Fruit fly (Drosophila melanogaster) whole organism, embryonic: ENCODE results near the gene CG31245.

Source experiments
- Bgb ChIP-seq: fragments of 200-800 bp; sonication (Bioruptor generic); IDR thresholded peaks from 2 replicates; pipeline ENCODE4 v1.3.6; 2022; ENCODE audit warnings: missing biosample characterization, missing genetic modification characterization; ENCODE audit not compliant: partially characterized antibody
- CG10979 ChIP-seq: fragments of 200-800 bp; sonication (Bioruptor generic); optimal IDR thresholded peaks from 2 replicates; lab custom pipeline; 2018; ENCODE audit warnings: missing biosample characterization, mild to moderate bottlenecking, missing genetic modification characterization, moderate library complexity
- CG11093 ChIP-seq: fragments of 200-800 bp; sonication (Bioruptor generic); IDR thresholded peaks from 3 replicates; pipeline ENCODE4 v1.3.6; 2022; ENCODE audit warnings: missing biosample characterization, missing genetic modification characterization
- CG15479 ChIP-seq: fragments of 200-800 bp; sonication (Bioruptor generic); optimal IDR thresholded peaks from 3 replicates; lab custom pipeline; 2019; ENCODE audit warnings: missing biosample characterization, mild to moderate bottlenecking, missing genetic modification characterization, moderate library complexity
- CG17802 ChIP-seq: fragments of 200-800 bp; sonication (Bioruptor generic); optimal IDR thresholded peaks from 2 replicates; lab custom pipeline; 2018; ENCODE audit warnings: missing biosample characterization, mild to moderate bottlenecking, missing genetic modification characterization, moderate library complexity
- CG2129 ChIP-seq: fragments of 200-800 bp; sonication (Bioruptor generic); IDR thresholded peaks from 2 replicates; pipeline ENCODE4 v1.3.6; 2022; ENCODE audit warnings: missing biosample characterization, missing genetic modification characterization; ENCODE audit not compliant: partially characterized antibody
- CG3163 ChIP-seq: fragments of 200-800 bp; sonication (Bioruptor generic); optimal IDR thresholded peaks from 3 replicates; lab custom pipeline; 2016; ENCODE audit warnings: missing biosample characterization, missing genetic modification characterization
- CG32767 ChIP-seq: fragments of 200-800 bp; sonication (Bioruptor generic); IDR thresholded peaks from 2 replicates; pipeline ENCODE4 v1.3.6; 2022; ENCODE audit warnings: missing biosample characterization, missing genetic modification characterization
- CG33213 ChIP-seq: fragments of 200-800 bp; sonication (Bioruptor generic); optimal IDR thresholded peaks from 3 replicates; lab custom pipeline; 2016; ENCODE audit warnings: missing biosample characterization, missing genetic modification characterization
- CG3838 ChIP-seq: fragments of 200-800 bp; sonication (Bioruptor generic); optimal IDR thresholded peaks from 3 replicates; lab custom pipeline; 2016; ENCODE audit warnings: missing biosample characterization, missing genetic modification characterization
- CG4424 ChIP-seq: fragments of 200-800 bp; sonication (Bioruptor generic); optimal IDR thresholded peaks from 3 replicates; lab custom pipeline; 2016; ENCODE audit warnings: missing biosample characterization, missing genetic modification characterization
- CG9727 ChIP-seq: fragments of 200-800 bp; sonication (Bioruptor generic); optimal IDR thresholded peaks from 3 replicates; lab custom pipeline; 2017; ENCODE audit warnings: missing biosample characterization, mild to moderate bottlenecking, missing genetic modification characterization
- CTCF ChIP-seq: fragments of 200-800 bp; sonication (Bioruptor generic); optimal IDR thresholded peaks from 2 replicates; lab custom pipeline; 2017; ENCODE audit warnings: missing biosample characterization, mild to moderate bottlenecking, missing genetic modification characterization, moderate library complexity
- D ChIP-seq, 2 experiments: fragments of 200-800 bp in 1 of 2; fragments of >200 bp in 1 of 2; sonication (Bioruptor generic) in 1 of 2; optimal IDR thresholded peaks; 2 replicates in 1 of 2; 3 replicates in 1 of 2; lab custom pipeline; 2017; ENCODE audit warnings: mild to moderate bottlenecking in 1 of 2, missing biosample characterization in 1 of 2, missing genetic modification characterization in 1 of 2, missing genetic modification reagents in 1 of 2
- Dek ChIP-seq: fragments of 200-800 bp; sonication (Bioruptor generic); optimal IDR thresholded peaks from 3 replicates; lab custom pipeline; 2019; ENCODE audit warnings: missing biosample characterization, mild to moderate bottlenecking, missing genetic modification characterization, moderate library complexity
- MESR4 ChIP-seq: fragments of 200-800 bp; sonication (Bioruptor generic); optimal IDR thresholded peaks from 2 replicates; lab custom pipeline; 2018; ENCODE audit warnings: missing biosample characterization, mild to moderate bottlenecking, missing genetic modification characterization, moderate library complexity
- Oli ChIP-seq: fragments of 200-800 bp; sonication (Bioruptor generic); optimal IDR thresholded peaks from 2 replicates; lab custom pipeline; 2018; ENCODE audit warnings: missing biosample characterization, mild to moderate bottlenecking, missing genetic modification characterization, moderate library complexity
- Opbp ChIP-seq: fragments of 200-800 bp; sonication (Bioruptor generic); IDR thresholded peaks from 3 replicates; pipeline ENCODE4 v1.3.6; 2022; ENCODE audit warnings: missing biosample characterization, missing genetic modification characterization; ENCODE audit not compliant: partially characterized antibody
- Ravus ChIP-seq: fragments of 200-800 bp; sonication (Bioruptor generic); IDR thresholded peaks from 2 replicates; pipeline ENCODE4 v1.3.6; 2022; ENCODE audit warnings: missing biosample characterization, missing genetic modification characterization
- Sox102F ChIP-seq: fragments of 200-800 bp; sonication (Bioruptor generic); optimal IDR thresholded peaks from 2 replicates; lab custom pipeline; 2018; ENCODE audit warnings: missing biosample characterization, mild to moderate bottlenecking, missing genetic modification characterization, moderate library complexity
- Sry-δ ChIP-seq: fragments of 200-800 bp; sonication (Bioruptor generic); optimal IDR thresholded peaks from 2 replicates; lab custom pipeline; 2016; ENCODE audit warnings: missing biosample characterization, missing genetic modification characterization
- ac ChIP-seq: fragments of 200-800 bp; sonication (Bioruptor generic); optimal IDR thresholded peaks from 3 replicates; lab custom pipeline; 2017; ENCODE audit warnings: missing biosample characterization, mild to moderate bottlenecking, missing genetic modification characterization
- cad ChIP-seq: fragments of >200 bp; optimal IDR thresholded peaks from 2 replicates; lab custom pipeline; 2017; ENCODE audit warnings: missing biosample characterization, missing genetic modification characterization
- caup ChIP-seq: fragments of 200-800 bp; sonication (Bioruptor generic); optimal IDR thresholded peaks from 3 replicates; lab custom pipeline; 2017; ENCODE audit warnings: missing biosample characterization, mild to moderate bottlenecking, missing genetic modification characterization, moderate library complexity; ENCODE audit not compliant: severe bottlenecking
- cg ChIP-seq: fragments of 200-800 bp; sonication (Bioruptor generic); optimal IDR thresholded peaks from 3 replicates; lab custom pipeline; 2019; ENCODE audit warnings: missing biosample characterization, mild to moderate bottlenecking, missing genetic modification characterization, moderate library complexity
- chm ChIP-seq: fragments of 200-800 bp; sonication (Bioruptor generic); IDR thresholded peaks from 2 replicates; pipeline ENCODE4 v1.3.6; 2022; ENCODE audit warnings: missing biosample characterization, missing genetic modification characterization
- chn ChIP-seq: fragments of 200-800 bp; sonication (Bioruptor generic); optimal IDR thresholded peaks from 2 replicates; lab custom pipeline; 2016; ENCODE audit warnings: missing biosample characterization, missing genetic modification characterization
- dmrt11E ChIP-seq: fragments of 200-800 bp; sonication (Bioruptor generic); optimal IDR thresholded peaks from 3 replicates; lab custom pipeline; 2018; ENCODE audit warnings: missing biosample characterization, mild to moderate bottlenecking, missing genetic modification characterization, moderate library complexity
- emc ChIP-seq: fragments of 200-800 bp; sonication (Bioruptor generic); optimal IDR thresholded peaks from 2 replicates; lab custom pipeline; 2016; ENCODE audit warnings: missing biosample characterization, missing genetic modification characterization
- ewg ChIP-seq: fragments of 200-800 bp; sonication (Bioruptor generic); optimal IDR thresholded peaks from 3 replicates; lab custom pipeline; 2017; ENCODE audit warnings: mild to moderate bottlenecking, missing biosample characterization, missing genetic modification reagents, missing genetic modification characterization
- fd102C ChIP-seq: fragments of 200-800 bp; sonication (Bioruptor generic); optimal IDR thresholded peaks from 2 replicates; lab custom pipeline; 2018; ENCODE audit warnings: missing biosample characterization, mild to moderate bottlenecking, missing genetic modification characterization, moderate library complexity
- gt ChIP-seq: fragments of 200-800 bp; sonication (Bioruptor generic); IDR thresholded peaks from 2 replicates; pipeline ENCODE4 v1.3.6; 2022; ENCODE audit warnings: missing biosample characterization, missing genetic modification characterization
- lbe ChIP-seq: fragments of 200-800 bp; sonication (Bioruptor generic); optimal IDR thresholded peaks from 2 replicates; lab custom pipeline; 2016; ENCODE audit warnings: missing biosample characterization, mild to moderate bottlenecking, missing genetic modification characterization
- lilli ChIP-seq: fragments of 200-800 bp; sonication (Bioruptor generic); optimal IDR thresholded peaks from 3 replicates; lab custom pipeline; 2016; ENCODE audit warnings: missing biosample characterization, missing genetic modification characterization
- onecut ChIP-seq: fragments of 200-800 bp; sonication (Bioruptor generic); IDR thresholded peaks from 2 replicates; pipeline ENCODE4 v1.3.6; 2022; ENCODE audit warnings: missing biosample characterization, missing genetic modification characterization
- otp ChIP-seq: fragments of 200-800 bp; sonication (Bioruptor generic); IDR thresholded peaks from 3 replicates; pipeline ENCODE4, ENCODE4 v1.3.6; 2022; ENCODE audit warnings: missing biosample characterization, missing genetic modification characterization
- prd ChIP-seq, 3 experiments: fragments of >200 bp in 2 of 3; fragments of 200-800 bp in 1 of 3; sonication (Bioruptor generic) in 1 of 3; optimal IDR thresholded peaks in 2 of 3; IDR thresholded peaks in 1 of 3; 2 replicates in 2 of 3; 3 replicates in 1 of 3; pipeline versions ENCODE4 v1.3.6 to Lab custom; 2017 to 2022; ENCODE audit warnings: missing biosample characterization in 1 of 3, missing genetic modification characterization in 1 of 3
- rib ChIP-seq: fragments of 200-800 bp; sonication (Bioruptor generic); IDR thresholded peaks from 2 replicates; pipeline ENCODE4 v1.3.6; 2022; ENCODE audit warnings: missing biosample characterization, missing genetic modification characterization
- sd ChIP-seq: fragments of 200-800 bp; sonication (Bioruptor generic); optimal IDR thresholded peaks from 3 replicates; lab custom pipeline; 2018; ENCODE audit warnings: missing biosample characterization, mild to moderate bottlenecking, missing genetic modification characterization, moderate library complexity
- sens ChIP-seq: fragments of 200-800 bp; sonication (Bioruptor generic); peaks from one replicate; lab custom pipeline; 2016; ENCODE audit warnings: missing biosample characterization, missing genetic modification characterization
- seq ChIP-seq: fragments of 200-800 bp; sonication (Bioruptor generic); IDR thresholded peaks from 2 replicates; pipeline ENCODE4 v1.3.6; 2022; ENCODE audit warnings: missing biosample characterization, missing genetic modification characterization
- tll ChIP-seq, 2 experiments: fragments of 200-800 bp in 1 of 2; fragments of >200 bp in 1 of 2; sonication (Bioruptor generic) in 1 of 2; optimal IDR thresholded peaks; 2 replicates each; lab custom pipeline; 2017 to 2019; ENCODE audit warnings: missing biosample characterization in 2 of 2, missing genetic modification characterization in 2 of 2, mild to moderate bottlenecking in 1 of 2, moderate library complexity in 1 of 2
- tna ChIP-seq: fragments of 200-800 bp; sonication (Bioruptor generic); IDR thresholded peaks from 2 replicates; pipeline ENCODE4 v1.3.6; 2022; ENCODE audit warnings: missing biosample characterization, missing genetic modification characterization; ENCODE audit not compliant: partially characterized antibody
- trem ChIP-seq: fragments of 200-800 bp; optimal IDR thresholded peaks from 3 replicates; lab custom pipeline; 2019; ENCODE audit warnings: missing biosample characterization, mild to moderate bottlenecking, missing genetic modification characterization, moderate library complexity
- twi ChIP-seq: fragments of 200-800 bp; optimal IDR thresholded peaks from 2 replicates; lab custom pipeline; 2019; ENCODE audit warnings: missing biosample characterization, mild to moderate bottlenecking, missing genetic modification characterization, moderate library complexity
- vnd ChIP-seq: fragments of 200-800 bp; sonication (Bioruptor generic); IDR thresholded peaks from 3 replicates; pipeline ENCODE4 v1.3.6; 2022; ENCODE audit warnings: missing biosample characterization, missing genetic modification characterization; ENCODE audit not compliant: partially characterized antibody
- z ChIP-seq: fragments of 200-800 bp; sonication (Bioruptor generic); IDR thresholded peaks from 3 replicates; pipeline ENCODE4 v1.3.6; 2022; ENCODE audit warnings: missing biosample characterization, missing genetic modification characterization
- zen ChIP-seq: fragments of 200-800 bp; sonication (Bioruptor generic); optimal IDR thresholded peaks from 3 replicates; lab custom pipeline; 2018; ENCODE audit warnings: missing biosample characterization, mild to moderate bottlenecking, missing genetic modification characterization, moderate library complexity

Gene CG31245

DNA sequence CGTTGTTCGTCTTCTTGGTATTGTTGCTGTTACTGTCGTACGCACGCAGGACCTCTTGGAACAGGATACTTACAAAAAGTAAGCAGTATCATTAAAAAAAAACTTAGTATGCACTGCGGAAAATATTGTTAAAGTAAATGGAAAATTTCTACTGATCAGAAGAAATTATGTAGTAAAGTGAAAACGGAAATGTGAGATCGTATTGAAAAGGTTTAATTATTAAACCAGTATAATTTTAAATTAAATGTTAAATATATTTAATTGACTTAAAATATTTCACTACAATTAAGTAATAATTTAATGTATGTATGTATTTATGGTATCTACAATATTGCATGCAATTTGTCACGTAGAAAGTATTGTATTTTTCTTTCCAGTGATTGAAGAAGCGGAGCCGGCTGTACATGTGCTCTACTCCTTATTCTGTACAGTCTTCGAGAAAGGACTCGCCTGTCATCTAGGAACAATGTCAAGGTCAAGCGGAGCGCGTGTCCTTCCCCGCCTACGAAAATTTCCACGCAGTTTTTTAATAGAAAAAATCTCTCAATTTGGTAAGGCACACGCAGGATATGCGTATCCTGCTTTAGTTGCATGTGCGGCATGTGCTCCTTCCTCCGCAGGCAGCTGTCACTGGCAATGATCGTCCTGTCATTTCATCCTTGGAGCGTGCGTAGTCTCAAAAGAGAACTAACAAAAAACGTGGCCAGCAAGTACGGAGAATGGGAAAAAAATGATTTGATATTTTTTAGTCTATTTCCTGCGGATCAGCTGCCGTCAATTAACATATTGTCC lies 33.3 kb downstream of the CG31245 start (continued):
- TF ChIP-seq chn (GFP tag; lab: Kevin White, UChicago) (no peak), Oli (no peak), Ravus (GFP tag; lab: Robert Waterston, UW) (no peak), Sox102F (GFP tag; lab: Kevin White, UChicago) (no peak), CG9727 (peak; percentile 48), seq (GFP tag; lab: Robert Waterston, UW) (no peak), CG2129 (GFP tag; lab: Robert Waterston, UW) (no peak), Opbp (GFP tag; lab: Robert Waterston, UW) (no peak), prd (optimal IDR thresholded peaks at IDR 0.05; lab: Kevin White, UChicago) (no peak), prd (GFP tag; IDR thresholded peaks at IDR 0.05; lab: Robert Waterston, UW) (peak; percentile 49; the same call in 2 of the 3 replicates), CG3163 (GFP tag; lab: Kevin White, UChicago) (no peak), caup (GFP tag; lab: Kevin White, UChicago) (no peak), sens (peak; percentile 6), trem (tag; lab: Kevin White, UChicago) (peak; percentile 18), CG11093 (GFP tag; lab: Robert Waterston, UW) (no peak), lbe (GFP tag; lab: Kevin White, UChicago) (no peak), vnd (GFP tag; lab: Robert Waterston, UW) (no peak), sd (tag; lab: Kevin White, UChicago) (no peak), fd102C (GFP tag; lab: Kevin White, UChicago) (no peak), tna (GFP tag; lab: Robert Waterston, UW) (no peak), CG10979 (tag; lab: Kevin White, UChicago) (peak; percentile 49), CG32767 (no peak), emc (no peak), dmrt11E (tag; lab: Kevin White, UChicago) (peak; percentile 69), chm (GFP tag; lab: Robert Waterston, UW) (no peak), Bgb (GFP tag; lab: Robert Waterston, UW) (no peak), lilli (GFP tag; lab: Kevin White, UChicago) (no peak), z (no peak), cg (no peak), otp (GFP tag; lab: Robert Waterston, UW) (no peak), onecut (GFP tag; lab: Robert Waterston, UW) (no peak)

- TF ChIP-seq CG4424 (GFP tag; lab: Kevin White, UChicago) (no peak), CG17802 (no peak), CG15479 (GFP tag; lab: Kevin White, UChicago) (peak; percentile 58), D (optimal IDR thresholded peaks at IDR 0.05; lab: Kevin White, UChicago) (peak; percentile 95), D (GFP tag; optimal IDR thresholded peaks at IDR 0.05; lab: Kevin White, UChicago) (no peak), gt (peak; percentile 17; the same call in 1 of the 2 replicates), cad (GFP tag; lab: Kevin White, UChicago) (peak; percentile 4), MESR4 (GFP tag; lab: Kevin White, UChicago) (no peak), ac (GFP tag; lab: Kevin White, UChicago) (peak; percentile 51), zen (tag; lab: Kevin White, UChicago) (peak; percentile 79), rib (GFP tag; lab: Robert Waterston, UW) (no peak), tll (GFP tag; optimal IDR thresholded peaks at IDR 0.05; lab: Kevin White, UChicago) (peak in 1 of 2 experiments; percentile 95), prd (optimal IDR thresholded peaks at IDR 0.05; lab: Kevin White, UChicago) (no peak), prd (GFP tag; IDR thresholded peaks at IDR 0.05; lab: Robert Waterston, UW) (peak; percentile 31; the same call in 1 of the 3 replicates), ewg (GFP tag; lab: Kevin White, UChicago) (no peak), CG33213 (GFP tag; lab: Kevin White, UChicago) (no peak), Dek (tag; lab: Kevin White, UChicago) (no peak), CTCF (GFP tag; lab: Kevin White, UChicago) (no peak), Sry-δ (GFP tag; lab: Kevin White, UChicago) (no peak), CG3838 (GFP tag; lab: Kevin White, UChicago) (no peak), twi (tag; lab: Kevin White, UChicago) (peak; percentile 47)
Observed at dm6 chr3R:19341779-19342178, 35.2 kb downstream of the CG31245 start.
